Worm (Caenorhabditis elegans): ENCODE results near the gene metl-9.

ce11 chrX:5213565-5213964 is 34.6 kb upstream of the metl-9 start:
- TF ChIP-seq tbx-11 (GFP tag; IDR thresholded peaks at IDR 0.05) (no peak), ama-1 (optimal IDR thresholded peaks at IDR 0.05) (no peak), scrt-1 (GFP tag; IDR thresholded peaks at IDR 0.05) (no peak)
